Fruit fly (Drosophila melanogaster) whole organism, embryonic: ENCODE results near the gene CG43321.

Experiments
- B-H1 ChIP-seq: fragments of 200-800 bp; sonication (Bioruptor generic); IDR thresholded peaks from 3 replicates; pipeline ENCODE4 v1.3.6; 2022; ENCODE audit warnings: missing biosample characterization, missing genetic modification characterization
- Bgb ChIP-seq: fragments of 200-800 bp; sonication (Bioruptor generic); IDR thresholded peaks from 2 replicates; pipeline ENCODE4 v1.3.6; 2022; ENCODE audit warnings: missing biosample characterization, missing genetic modification characterization; ENCODE audit not compliant: partially characterized antibody
- CG11723 ChIP-seq: fragments of 200-800 bp; sonication (Bioruptor generic); optimal IDR thresholded peaks from 2 replicates; lab custom pipeline; 2017; ENCODE audit warnings: missing biosample characterization, mild to moderate bottlenecking, missing genetic modification characterization
- CG13894 ChIP-seq: fragments of 200-800 bp; sonication (Bioruptor generic); optimal IDR thresholded peaks from 3 replicates; lab custom pipeline; 2018; ENCODE audit warnings: missing biosample characterization, mild to moderate bottlenecking, missing genetic modification characterization, moderate library complexity
- CG14860 ChIP-seq: fragments of 200-800 bp; sonication (Bioruptor generic); IDR thresholded peaks from 3 replicates; pipeline ENCODE4 v1.3.6; 2022; ENCODE audit warnings: missing biosample characterization, missing genetic modification characterization; ENCODE audit not compliant: partially characterized antibody
- CG15514 ChIP-seq: fragments of 200-800 bp; sonication (Bioruptor generic); optimal IDR thresholded peaks from 3 replicates; lab custom pipeline; 2017; ENCODE audit warnings: missing biosample characterization, missing genetic modification characterization, mild to moderate bottlenecking, moderate library complexity, missing genetic modification reagents
- CG16863 ChIP-seq: fragments of 200-800 bp; sonication (Bioruptor generic); optimal IDR thresholded peaks from 3 replicates; lab custom pipeline; 2016; ENCODE audit warnings: missing biosample characterization, missing genetic modification characterization
- CG17385 ChIP-seq: fragments of 200-800 bp; sonication (Bioruptor generic); optimal IDR thresholded peaks from 3 replicates; lab custom pipeline; 2018; ENCODE audit warnings: missing biosample characterization, mild to moderate bottlenecking, missing genetic modification characterization
- CG18262 ChIP-seq: fragments of 200-800 bp; optimal IDR thresholded peaks from 3 replicates; lab custom pipeline; 2019; ENCODE audit warnings: missing biosample characterization, mild to moderate bottlenecking, missing genetic modification characterization, moderate library complexity
- CG18764 ChIP-seq: fragments of 200-800 bp; sonication (Bioruptor generic); optimal IDR thresholded peaks from 3 replicates; lab custom pipeline; 2016; ENCODE audit warnings: missing biosample characterization, missing genetic modification characterization
- CG30403 ChIP-seq: fragments of 200-800 bp; sonication (Bioruptor generic); optimal IDR thresholded peaks from 3 replicates; lab custom pipeline; 2016; ENCODE audit warnings: missing biosample characterization, missing genetic modification characterization
- CG34376 ChIP-seq: fragments of 200-800 bp; sonication (Bioruptor generic); optimal IDR thresholded peaks from 2 replicates; lab custom pipeline; 2018; ENCODE audit warnings: missing biosample characterization, mild to moderate bottlenecking, missing genetic modification characterization
- CG6765 ChIP-seq: fragments of 200-800 bp; sonication (Bioruptor generic); optimal IDR thresholded peaks from 3 replicates; lab custom pipeline; 2017; ENCODE audit warnings: missing biosample characterization, mild to moderate bottlenecking, missing genetic modification characterization
- CG8089 ChIP-seq: fragments of 200-800 bp; sonication (Bioruptor generic); optimal IDR thresholded peaks from 3 replicates; lab custom pipeline; 2016; ENCODE audit warnings: missing biosample characterization, missing genetic modification characterization
- CG9797 ChIP-seq: fragments of 200-800 bp; sonication (Bioruptor generic); optimal IDR thresholded peaks from 3 replicates; lab custom pipeline; 2018; ENCODE audit warnings: missing biosample characterization, mild to moderate bottlenecking, missing genetic modification characterization
- Camta ChIP-seq: fragments of 200-800 bp; sonication (Bioruptor generic); optimal IDR thresholded peaks from 2 replicates; lab custom pipeline; 2016; ENCODE audit warnings: missing biosample characterization, missing genetic modification characterization
- Dip2 ChIP-seq: fragments of 200-800 bp; sonication (Bioruptor generic); IDR thresholded peaks from 2 replicates; pipeline ENCODE4 v1.3.6; 2022; ENCODE audit warnings: missing biosample characterization, missing genetic modification characterization
- Ets65A ChIP-seq: fragments of 200-800 bp; sonication (Bioruptor generic); peaks from one replicate; lab custom pipeline; 2016; ENCODE audit warnings: missing biosample characterization, missing genetic modification characterization
- Fer3 ChIP-seq: fragments of 200-800 bp; sonication (Bioruptor generic); optimal IDR thresholded peaks from 2 replicates; lab custom pipeline; 2018; ENCODE audit warnings: missing biosample characterization, mild to moderate bottlenecking, missing genetic modification characterization, moderate library complexity
- GATAe ChIP-seq: fragments of 200-800 bp; sonication (Bioruptor generic); conservative IDR thresholded peaks from 2 replicates; pipeline ENCODE4 v1.3.6; 2022; ENCODE audit warnings: missing biosample characterization, missing genetic modification characterization
- HmgZ ChIP-seq: fragments of 200-800 bp; sonication (Bioruptor generic); optimal IDR thresholded peaks from 2 replicates; lab custom pipeline; 2018; ENCODE audit warnings: missing biosample characterization, mild to moderate bottlenecking, missing genetic modification characterization
- MTF-1 ChIP-seq: fragments of 200-800 bp; sonication (Bioruptor generic); optimal IDR thresholded peaks from 2 replicates; lab custom pipeline; 2018; ENCODE audit warnings: missing biosample characterization, mild to moderate bottlenecking, missing genetic modification characterization, borderline replicate concordance
- Max ChIP-seq: fragments of 200-800 bp; sonication (Bioruptor generic); optimal IDR thresholded peaks from 2 replicates; lab custom pipeline; 2016; ENCODE audit warnings: missing biosample characterization, mild to moderate bottlenecking, missing genetic modification characterization
- Med ChIP-seq: fragments of 200-800 bp; sonication (Bioruptor generic); peaks from one replicate; lab custom pipeline; 2016; ENCODE audit warnings: missing biosample characterization, missing genetic modification characterization, mild to moderate bottlenecking, inconsistent platforms, moderate library complexity
- Mes4 ChIP-seq: fragments of 200-800 bp; sonication (Bioruptor generic); optimal IDR thresholded peaks from 2 replicates; lab custom pipeline; 2016; ENCODE audit warnings: missing biosample characterization, missing genetic modification characterization
- Myb ChIP-seq: fragments of 200-800 bp; sonication (Bioruptor generic); optimal IDR thresholded peaks from 2 replicates; lab custom pipeline; 2016; ENCODE audit warnings: missing biosample characterization, missing genetic modification characterization
- NK7.1 ChIP-seq: fragments of 200-800 bp; sonication (Bioruptor generic); optimal IDR thresholded peaks from 3 replicates; lab custom pipeline; 2016; ENCODE audit warnings: missing biosample characterization, missing genetic modification characterization
- Poxn ChIP-seq: fragments of 200-800 bp; sonication (Bioruptor generic); IDR thresholded peaks from 2 replicates; pipeline ENCODE4 v1.3.6; 2022; ENCODE audit warnings: missing biosample characterization, missing genetic modification characterization
- Ptx1 ChIP-seq: fragments of 200-800 bp; sonication (Bioruptor generic); IDR thresholded peaks from 2 replicates; pipeline ENCODE4 v1.3.6; 2022; ENCODE audit warnings: missing biosample characterization, missing genetic modification characterization
- Ravus ChIP-seq: fragments of 200-800 bp; sonication (Bioruptor generic); IDR thresholded peaks from 2 replicates; pipeline ENCODE4 v1.3.6; 2022; ENCODE audit warnings: missing biosample characterization, missing genetic modification characterization
- Scr ChIP-seq: fragments of 200-800 bp; sonication (Bioruptor generic); IDR thresholded peaks from 2 replicates; pipeline ENCODE4 v1.3.6; 2022; ENCODE audit warnings: missing biosample characterization, missing genetic modification characterization; ENCODE audit not compliant: partially characterized antibody
- Side ChIP-seq: fragments of 200-800 bp; sonication (Bioruptor generic); optimal IDR thresholded peaks from 2 replicates; lab custom pipeline; 2016; ENCODE audit warnings: missing biosample characterization, missing genetic modification characterization
- TFAM ChIP-seq: fragments of 200-800 bp; sonication (Bioruptor generic); optimal IDR thresholded peaks from 2 replicates; lab custom pipeline; 2017; ENCODE audit warnings: missing biosample characterization, missing genetic modification characterization, inconsistent platforms
- Vsx1 ChIP-seq: fragments of 200-800 bp; sonication (Bioruptor generic); optimal IDR thresholded peaks from 2 replicates; lab custom pipeline; 2017; ENCODE audit warnings: missing biosample characterization, mild to moderate bottlenecking, missing genetic modification characterization, missing genetic modification reagents
- ab ChIP-seq: fragments of 200-800 bp; sonication (Bioruptor generic); optimal IDR thresholded peaks from 2 replicates; lab custom pipeline; 2016; ENCODE audit warnings: missing biosample characterization, missing genetic modification characterization
- ac ChIP-seq: fragments of 200-800 bp; sonication (Bioruptor generic); optimal IDR thresholded peaks from 3 replicates; lab custom pipeline; 2017; ENCODE audit warnings: missing biosample characterization, mild to moderate bottlenecking, missing genetic modification characterization
- bcd ChIP-seq: fragments of 200-800 bp; sonication (Bioruptor generic); optimal IDR thresholded peaks from 2 replicates; lab custom pipeline; 2017; ENCODE audit warnings: missing biosample characterization, mild to moderate bottlenecking, missing genetic modification characterization
- br ChIP-seq: fragments of >200 bp; optimal IDR thresholded peaks from 2 replicates; lab custom pipeline; 2017
- croc ChIP-seq: fragments of 200-800 bp; sonication (Bioruptor generic); conservative IDR thresholded peaks from 3 replicates; pipeline ENCODE4 v1.3.6; 2022; ENCODE audit warnings: missing biosample characterization, missing genetic modification characterization
- da ChIP-seq: fragments of 200-800 bp; sonication (Bioruptor generic); optimal IDR thresholded peaks from 2 replicates; lab custom pipeline; 2016; ENCODE audit warnings: missing biosample characterization, missing genetic modification characterization
- dmrt99B ChIP-seq: fragments of 200-800 bp; sonication (Bioruptor generic); optimal IDR thresholded peaks from 2 replicates; lab custom pipeline; 2018; ENCODE audit warnings: missing biosample characterization, mild to moderate bottlenecking, missing genetic modification characterization, moderate library complexity
- dpn ChIP-seq, 2 experiments: fragments of 200-800 bp; sonication (Bioruptor generic); optimal IDR thresholded peaks; 3 replicates each; lab custom pipeline; 2016; ENCODE audit warnings: missing biosample characterization in 2 of 2, missing genetic modification characterization in 2 of 2
- inv ChIP-seq: fragments of 200-800 bp; sonication (Bioruptor generic); IDR thresholded peaks from 2 replicates; pipeline ENCODE4 v1.3.6; 2022; ENCODE audit warnings: missing biosample characterization, missing genetic modification characterization; ENCODE audit not compliant: partially characterized antibody
- odd ChIP-seq: fragments of 200-800 bp; sonication (Bioruptor generic); optimal IDR thresholded peaks from 2 replicates; lab custom pipeline; 2017; ENCODE audit warnings: missing biosample characterization, mild to moderate bottlenecking, missing genetic modification characterization
- pfk ChIP-seq: fragments of 200-800 bp; sonication (Bioruptor generic); optimal IDR thresholded peaks from 2 replicates; lab custom pipeline; 2018; ENCODE audit warnings: missing biosample characterization, mild to moderate bottlenecking, missing genetic modification characterization, moderate library complexity
- repo ChIP-seq: fragments of 200-800 bp; sonication (Bioruptor generic); optimal IDR thresholded peaks from 2 replicates; lab custom pipeline; 2016; ENCODE audit warnings: missing biosample characterization, missing genetic modification characterization
- rib ChIP-seq: fragments of 200-800 bp; sonication (Bioruptor generic); IDR thresholded peaks from 2 replicates; pipeline ENCODE4 v1.3.6; 2022; ENCODE audit warnings: missing biosample characterization, missing genetic modification characterization
- sd ChIP-seq: fragments of 200-800 bp; sonication (Bioruptor generic); optimal IDR thresholded peaks from 3 replicates; lab custom pipeline; 2018; ENCODE audit warnings: missing biosample characterization, mild to moderate bottlenecking, missing genetic modification characterization, moderate library complexity
- seq ChIP-seq: fragments of 200-800 bp; sonication (Bioruptor generic); IDR thresholded peaks from 2 replicates; pipeline ENCODE4 v1.3.6; 2022; ENCODE audit warnings: missing biosample characterization, missing genetic modification characterization
- tgo ChIP-seq: fragments of 200-800 bp; sonication (Bioruptor generic); IDR thresholded peaks from 3 replicates; pipeline ENCODE4 v1.3.6; 2022; ENCODE audit warnings: missing biosample characterization, missing genetic modification characterization
- usp ChIP-seq: fragments of >200 bp; optimal IDR thresholded peaks from 2 replicates; lab custom pipeline; 2017; ENCODE audit warnings: missing biosample characterization, missing genetic modification characterization

The CG43321 gene

dm6 chr2L:7033100-7033675 lies 21.1 kb downstream of the CG43321 start (continued):
- TF ChIP-seq da (GFP tag; lab: Kevin White, UChicago) (peak; percentile 15), ac (GFP tag; lab: Kevin White, UChicago) (no peak), dpn (GFP tag; optimal IDR thresholded peaks at IDR 0.05; lab: Kevin White, UChicago) (peak; percentile 22 to 32), Vsx1 (GFP tag; lab: Kevin White, UChicago) (peak; percentile 28), Myb (GFP tag; lab: Kevin White, UChicago) (no peak), Ets65A (no peak), Poxn (GFP tag; lab: Robert Waterston, UW) (no peak), sd (peak; percentile 47), MTF-1 (GFP tag; lab: Kevin White, UChicago) (peak; percentile 15), Ravus (GFP tag; lab: Robert Waterston, UW) (no peak), NK7.1 (GFP tag; lab: Kevin White, UChicago) (no peak), bcd (no peak), CG18764 (GFP tag; lab: Kevin White, UChicago) (no peak), HmgZ (tag; lab: Kevin White, UChicago) (peak; percentile 50), B-H1 (GFP tag; lab: Robert Waterston, UW) (peak; percentile 38; the same call in 1 of the 3 replicates), CG34376 (peak; percentile 23), ab (no peak), dmrt99B (tag; lab: Kevin White, UChicago) (no peak), odd (peak; percentile 27), Side (peak; percentile 15), CG14860 (GFP tag; lab: Robert Waterston, UW) (no peak), Fer3 (tag; lab: Kevin White, UChicago) (peak; percentile 48), CG17385 (GFP tag; lab: Kevin White, UChicago) (peak; percentile 21), Max (peak; percentile 30), seq (no peak), Med (GFP tag; lab: Kevin White, UChicago) (peak; percentile 94), repo (peak; percentile 35), Camta (GFP tag; lab: Kevin White, UChicago) (peak; percentile 3), br (no peak), pfk (GFP tag; lab: Kevin White, UChicago) (no peak), usp (no peak), CG16863 (GFP tag; lab: Kevin White, UChicago) (peak; percentile 15), CG11723 (no peak), inv (no peak), Dip2 (GFP tag; lab: Robert Waterston, UW) (no peak), Scr (no peak), CG30403 (peak; percentile 19), Mes4 (no peak), CG15514 (GFP tag; lab: Kevin White, UChicago) (peak; percentile 44), Bgb (peak; percentile 19; the same call in 1 of the 2 replicates), GATAe (GFP tag; lab: Robert Waterston, UW) (no peak), CG18262 (tag; lab: Kevin White, UChicago) (peak; percentile 25), CG9797 (no peak), Ptx1 (peak; percentile 42; the same call in 1 of the 2 replicates), CG8089 (peak; percentile 16), CG13894 (no peak), rib (peak; percentile 40; the same call in 1 of the 2 replicates), croc (no peak), TFAM (GFP tag; lab: Kevin White, UChicago) (no peak), tgo (peak; percentile 24; the same call in 1 of the 3 replicates), CG6765 (GFP tag; lab: Kevin White, UChicago) (peak; percentile 1)
